Worm (Caenorhabditis elegans) whole organism, L1 larva: ENCODE results near the gene sulp-7.

Source experiments
- F16B12.6 ChIP-seq: fragments of 150-350 bp; optimal IDR thresholded peaks from 2 replicates; lab custom pipeline; 2014; ENCODE audit warnings: missing biosample characterization, missing genetic modification characterization
- Y116A8C.19 ChIP-seq: sonication (generic microtip); optimal IDR thresholded peaks from 2 replicates; lab custom pipeline; 2016; ENCODE audit warnings: missing compliant biosample characterization, missing genetic modification characterization, borderline replicate concordance
- alr-1 ChIP-seq: fragments of 200-800 bp; sonication (Bioruptor generic); optimal IDR thresholded peaks from 2 replicates; lab custom pipeline; 2018; ENCODE audit warnings: borderline replicate concordance, mild to moderate bottlenecking, missing genetic modification characterization, missing compliant biosample characterization
- aly-2 ChIP-seq: fragments of 150-350 bp; optimal IDR thresholded peaks from 2 replicates; lab custom pipeline; 2014; ENCODE audit warnings: missing biosample characterization, missing genetic modification characterization
- ama-1 ChIP-seq: fragments of 150-350 bp; optimal IDR thresholded peaks from 2 replicates; lab custom pipeline; 2014
- blmp-1 ChIP-seq: fragments of 150-350 bp; optimal IDR thresholded peaks from 2 replicates; lab custom pipeline; 2014; ENCODE audit warnings: missing biosample characterization, missing genetic modification characterization
- ceh-63 ChIP-seq: fragments of 200-800 bp; sonication (Bioruptor generic); optimal IDR thresholded peaks from 2 replicates; lab custom pipeline; 2018; ENCODE audit warnings: mild to moderate bottlenecking, missing genetic modification characterization, missing compliant biosample characterization
- ceh-8 ChIP-seq: fragments of 200-800 bp; sonication (Bioruptor generic); optimal IDR thresholded peaks from 2 replicates; lab custom pipeline; 2018; ENCODE audit warnings: mild to moderate bottlenecking, missing genetic modification characterization, moderate library complexity, missing compliant biosample characterization
- ceh-90 ChIP-seq: sonication (generic microtip); optimal IDR thresholded peaks from 2 replicates; lab custom pipeline; 2016; ENCODE audit warnings: missing genetic modification characterization, missing compliant biosample characterization
- ces-1 ChIP-seq: fragments of 150-350 bp; optimal IDR thresholded peaks from 2 replicates; lab custom pipeline; 2014; ENCODE audit warnings: missing biosample characterization, missing genetic modification reagents, missing genetic modification characterization
- dpl-1 ChIP-seq, 3 experiments: fragments of 150-350 bp in 2 of 3; sonication (generic microtip) in 1 of 3; optimal IDR thresholded peaks; 2 replicates each; lab custom pipeline; 2014 to 2017; ENCODE audit warnings: missing biosample characterization in 3 of 3, missing genetic modification characterization in 3 of 3, missing genetic modification reagents in 3 of 3
- egl-13 ChIP-seq: sonication (generic microtip); optimal IDR thresholded peaks from 2 replicates; lab custom pipeline; 2016; ENCODE audit warnings: missing genotype, missing genetic modification reagents, missing genetic modification characterization, missing compliant biosample characterization
- egl-27 ChIP-seq, 2 experiments: fragments of 150-350 bp in 1 of 2; sonication (generic microtip); optimal IDR thresholded peaks; 3 replicates each; lab custom pipeline; 2017 to 2018; ENCODE audit warnings: missing biosample characterization in 2 of 2, missing genetic modification characterization in 2 of 2, missing genetic modification reagents in 2 of 2
- elt-2 ChIP-seq: sonication (generic microtip); optimal IDR thresholded peaks from 2 replicates; lab custom pipeline; 2016; ENCODE audit warnings: missing genetic modification characterization, mild to moderate bottlenecking, inconsistent platforms, missing compliant biosample characterization, missing genetic modification reagents
- elt-3 ChIP-seq, 6 experiments: fragments of 150-350 bp in 1 of 6; sonication (generic microtip); optimal IDR thresholded peaks; 2 replicates each; lab custom pipeline; 2017 to 2018; ENCODE audit warnings: missing biosample characterization in 6 of 6, missing genetic modification characterization in 6 of 6, inconsistent platforms in 1 of 6
- fkh-10 ChIP-seq: sonication (generic microtip); optimal IDR thresholded peaks from 2 replicates; lab custom pipeline; 2017; ENCODE audit warnings: missing biosample characterization, missing genetic modification reagents, missing genetic modification characterization
- fos-1 ChIP-seq: fragments of 150-350 bp; optimal IDR thresholded peaks from 2 replicates; lab custom pipeline; 2014; ENCODE audit warnings: missing biosample characterization, missing genetic modification characterization
- grh-1 ChIP-seq: fragments of 200-800 bp; sonication (Bioruptor generic); IDR thresholded peaks from 2 replicates; pipeline ENCODE4 v1.3.6; 2022; ENCODE audit warnings: missing genetic modification reagents, missing genetic modification characterization, missing compliant biosample characterization
- hlh-17 ChIP-seq: fragments of 200-800 bp; sonication (Bioruptor generic); optimal IDR thresholded peaks from 2 replicates; lab custom pipeline; 2018; ENCODE audit warnings: missing genetic modification characterization, mild to moderate bottlenecking, missing compliant biosample characterization, moderate library complexity, borderline replicate concordance
- hpl-2 ChIP-seq: fragments of 150-350 bp; optimal IDR thresholded peaks from 2 replicates; lab custom pipeline; 2014; ENCODE audit warnings: missing biosample characterization, missing genetic modification reagents, missing genetic modification characterization
- lin-13 ChIP-seq: fragments of 150-350 bp; optimal IDR thresholded peaks from 2 replicates; lab custom pipeline; 2014; ENCODE audit warnings: missing biosample characterization, missing genetic modification reagents, missing genetic modification characterization
- lin-14 ChIP-seq: fragments of 200-800 bp; sonication (Bioruptor generic); optimal IDR thresholded peaks from 2 replicates; lab custom pipeline; 2018; ENCODE audit warnings: mild to moderate bottlenecking, missing genetic modification characterization, moderate library complexity, missing compliant biosample characterization
- lin-15B ChIP-seq: fragments of 150-350 bp; sonication (generic microtip); optimal IDR thresholded peaks from 3 replicates; lab custom pipeline; 2014; ENCODE audit warnings: missing biosample characterization, missing genetic modification characterization
- lin-35 ChIP-seq, 2 experiments: fragments of 150-350 bp; optimal IDR thresholded peaks; 2 replicates each; lab custom pipeline; 2014; ENCODE audit warnings: missing biosample characterization in 2 of 2, missing genetic modification characterization in 2 of 2, missing genetic modification reagents in 2 of 2
- lir-3 ChIP-seq: sonication (generic microtip); optimal IDR thresholded peaks from 2 replicates; lab custom pipeline; 2016; ENCODE audit warnings: mild to moderate bottlenecking, missing genetic modification characterization, moderate library complexity, missing compliant biosample characterization; ENCODE audit not compliant: poor library complexity
- lsy-2 ChIP-seq, 2 experiments: fragments of 150-350 bp; optimal IDR thresholded peaks; 2 replicates each; lab custom pipeline; 2014; ENCODE audit warnings: missing biosample characterization in 2 of 2, missing genetic modification characterization in 2 of 2
- mab-9 ChIP-seq: fragments of 200-800 bp; sonication (Bioruptor generic); IDR thresholded peaks from 2 replicates; pipeline ENCODE4 v1.3.6; 2022; ENCODE audit warnings: missing genetic modification reagents, missing genetic modification characterization, missing compliant biosample characterization
- mep-1 ChIP-seq: fragments of 150-350 bp; optimal IDR thresholded peaks from 2 replicates; lab custom pipeline; 2014; ENCODE audit warnings: missing biosample characterization, missing genetic modification characterization
- nhr-20 ChIP-seq: sonication (generic microtip); optimal IDR thresholded peaks from 2 replicates; lab custom pipeline; 2016; ENCODE audit warnings: mild to moderate bottlenecking, missing genetic modification characterization, missing compliant biosample characterization
- nhr-237 ChIP-seq: fragments of 150-350 bp; optimal IDR thresholded peaks from 2 replicates; lab custom pipeline; 2014; ENCODE audit warnings: missing biosample characterization, missing genetic modification characterization
- nhr-28 ChIP-seq: fragments of 150-350 bp; optimal IDR thresholded peaks from 2 replicates; lab custom pipeline; 2014; ENCODE audit warnings: missing biosample characterization, missing genetic modification characterization
- nhr-47 ChIP-seq: sonication (generic microtip); optimal IDR thresholded peaks from 2 replicates; lab custom pipeline; 2016; ENCODE audit warnings: mild to moderate bottlenecking, missing genetic modification characterization, moderate library complexity, missing compliant biosample characterization
- nhr-71 ChIP-seq: sonication (generic microtip); optimal IDR thresholded peaks from 2 replicates; lab custom pipeline; 2016; ENCODE audit warnings: mild to moderate bottlenecking, missing genetic modification characterization, moderate library complexity, missing compliant biosample characterization
- nhr-77 ChIP-seq: fragments of 150-350 bp; optimal IDR thresholded peaks from 2 replicates; lab custom pipeline; 2014; ENCODE audit warnings: missing biosample characterization, missing genetic modification characterization
- nhr-84 ChIP-seq: sonication (generic microtip); optimal IDR thresholded peaks from 2 replicates; lab custom pipeline; 2017; ENCODE audit warnings: missing biosample characterization, missing genetic modification characterization
- nhr-85 ChIP-seq: sonication (generic microtip); peaks from one replicate; lab custom pipeline; 2016; ENCODE audit warnings: missing genetic modification characterization, inconsistent platforms, missing compliant biosample characterization
- nhr-90 ChIP-seq: sonication (generic microtip); optimal IDR thresholded peaks from 2 replicates; lab custom pipeline; 2016; ENCODE audit warnings: mild to moderate bottlenecking, missing genetic modification characterization, missing compliant biosample characterization; ENCODE audit not compliant: poor library complexity
- skn-1 ChIP-seq: fragments of 150-350 bp; optimal IDR thresholded peaks from 2 replicates; lab custom pipeline; 2014; ENCODE audit warnings: missing biosample characterization, missing genetic modification characterization
- snpc-4 ChIP-seq: fragments of 150-350 bp; optimal IDR thresholded peaks from 2 replicates; lab custom pipeline; 2014; ENCODE audit warnings: missing biosample characterization, missing genetic modification characterization
- snu-23 ChIP-seq: sonication (generic microtip); optimal IDR thresholded peaks from 2 replicates; lab custom pipeline; 2016; ENCODE audit warnings: missing genetic modification characterization, missing compliant biosample characterization
- sptf-1 ChIP-seq: fragments of 150-350 bp; optimal IDR thresholded peaks from 2 replicates; lab custom pipeline; 2014; ENCODE audit warnings: missing biosample characterization, missing genetic modification characterization
- unc-130 ChIP-seq: fragments of 150-350 bp; optimal IDR thresholded peaks from 2 replicates; lab custom pipeline; 2017; ENCODE audit warnings: missing biosample characterization, missing genetic modification characterization, inconsistent platforms
- unc-62 ChIP-seq: fragments of 150-350 bp; optimal IDR thresholded peaks from 2 replicates; lab custom pipeline; 2014; ENCODE audit warnings: missing biosample characterization, missing genetic modification reagents, missing genetic modification characterization
- unc-98 ChIP-seq: fragments of 200-800 bp; sonication (Bioruptor generic); IDR thresholded peaks from 2 replicates; pipeline ENCODE4 v1.3.6; 2022; ENCODE audit warnings: missing genetic modification characterization, missing compliant biosample characterization

Gene sulp-7

DNA sequence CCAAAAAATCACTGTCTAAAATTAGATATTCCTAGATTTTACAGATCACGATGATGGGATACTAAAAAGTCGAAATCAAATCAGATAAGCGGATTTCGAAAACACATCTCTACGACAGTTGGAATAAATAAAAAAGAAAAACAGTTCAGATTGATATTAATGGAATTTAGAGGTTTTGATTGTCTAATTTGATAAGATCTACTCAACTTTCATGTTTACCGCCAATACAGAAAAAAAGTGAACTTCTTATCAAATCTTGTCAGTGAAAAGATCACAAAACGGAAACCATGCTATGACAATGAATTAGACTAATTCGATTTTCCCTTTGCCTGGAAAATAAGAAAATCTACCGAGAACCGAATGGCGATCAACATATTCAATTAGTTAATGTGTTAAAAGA lies 45.8 kb downstream of the sulp-7 start:
- TF ChIP-seq lin-14, result peak; percentile 27
- no peak for TF ChIP-seq hlh-17 (GFP tag; lab: Kevin White, UChicago)
- TF ChIP-seq lin-35 (GFP tag; optimal IDR thresholded peaks at IDR 0.05; lab: Kevin White, UChicago), result no peak
- TF ChIP-seq nhr-85 (tag; lab: Kevin White, UChicago), result peak; percentile 66
- TF ChIP-seq elt-3 (tag; optimal IDR thresholded peaks at IDR 0.05; lab: Kevin White, UChicago), result peak in 2 of 6 experiments; percentile 15 to 84
- no peak for TF ChIP-seq fkh-10 (GFP tag; lab: Kevin White, UChicago)
- no peak for TF ChIP-seq ceh-8 (GFP tag; lab: Kevin White, UChicago)
- no peak for TF ChIP-seq nhr-237 (tag; lab: Kevin White, UChicago)
- peak; percentile 72 for TF ChIP-seq blmp-1

DNA sequence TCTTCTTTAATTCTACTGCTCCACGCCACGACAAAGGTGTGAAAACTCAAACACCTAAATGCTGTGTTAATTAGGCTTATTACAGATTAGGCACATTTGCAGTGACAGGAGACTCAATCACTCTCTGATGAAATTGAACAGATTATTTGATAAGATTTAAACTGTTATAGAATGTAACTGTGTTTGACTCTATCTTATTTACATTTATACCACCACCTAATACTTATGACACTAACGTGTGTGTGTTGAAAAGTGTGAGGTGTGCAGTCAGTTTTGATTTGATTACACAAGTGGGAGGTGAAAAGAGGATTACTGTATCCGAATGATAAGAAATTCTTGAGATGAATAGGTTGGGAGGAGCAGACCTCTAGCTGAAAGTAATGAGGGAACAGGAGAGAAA lies 51.8 kb downstream of the sulp-7 start:
- TF ChIP-seq elt-2 (tag; lab: Kevin White, UChicago) (peak; percentile 77), unc-98 (GFP tag; lab: Robert Waterston, UW) (no peak), lsy-2 (tag; optimal IDR thresholded peaks at IDR 0.05; lab: Kevin White, UChicago) (peak in 1 of 2 experiments; percentile 5), Y116A8C.19 (tag; lab: Kevin White, UChicago) (no peak), unc-62 (GFP tag; lab: Kevin White, UChicago) (no peak), F16B12.6 (tag; lab: Kevin White, UChicago) (no peak), skn-1 (tag; lab: Kevin White, UChicago) (no peak), nhr-20 (tag; lab: Kevin White, UChicago) (no peak), hpl-2 (no peak), alr-1 (tag; lab: Kevin White, UChicago) (no peak), ceh-8 (GFP tag; lab: Kevin White, UChicago) (no peak), snu-23 (GFP tag; lab: Kevin White, UChicago) (no peak), mep-1 (tag; lab: Kevin White, UChicago) (no peak), nhr-47 (tag; lab: Kevin White, UChicago) (no peak), lir-3 (tag; lab: Kevin White, UChicago) (no peak), dpl-1 (GFP tag; optimal IDR thresholded peaks at IDR 0.05; lab: Kevin White, UChicago) (no peak)

DNA sequence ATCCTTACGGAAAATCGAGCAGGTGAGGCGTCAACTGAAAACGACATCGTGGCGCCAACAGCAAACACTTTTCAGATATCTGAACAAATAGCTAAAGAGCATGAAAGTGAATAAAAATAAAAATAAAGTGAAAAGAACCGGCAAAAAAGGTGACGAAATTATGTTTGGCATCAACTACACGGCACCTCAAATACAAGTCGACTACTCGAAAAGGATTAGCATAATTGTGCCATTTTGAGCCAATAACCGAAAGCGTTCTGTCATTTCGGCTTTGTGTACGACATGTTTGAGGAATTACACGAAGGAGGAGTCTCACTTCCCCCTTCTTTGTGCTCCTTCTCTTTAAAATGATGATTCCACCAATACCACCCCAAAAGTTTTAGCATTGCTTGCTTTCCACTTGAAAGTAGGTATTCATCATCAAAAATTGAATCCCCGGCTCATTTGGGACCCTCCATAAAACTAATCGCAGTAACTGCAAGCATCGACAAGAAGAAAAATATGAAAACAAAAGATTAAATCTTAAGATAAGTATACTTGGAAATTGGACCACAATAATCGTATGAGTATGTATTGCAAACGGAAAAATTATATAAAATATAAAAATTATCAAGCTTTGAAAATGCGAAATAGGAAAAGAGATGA lies 54.4 kb downstream of the sulp-7 start:
- no peak for TF ChIP-seq lin-15B
- no peak for TF ChIP-seq lin-13 (GFP tag; lab: Kevin White, UChicago)
- TF ChIP-seq mab-9 (GFP tag; lab: Robert Waterston, UW), result 0 out of 2 replicates have a peak, but pooled peaks have one; percentile 31
- no peak for TF ChIP-seq aly-2 (tag; lab: Kevin White, UChicago)
- TF ChIP-seq nhr-71 (tag; lab: Kevin White, UChicago), result no peak

- TF ChIP-seq skn-1 (tag; lab: Kevin White, UChicago), result no peak
- no peak for TF ChIP-seq egl-13 (tag; lab: Kevin White, UChicago)
- no peak for TF ChIP-seq Y116A8C.19 (tag; lab: Kevin White, UChicago)
- peak; percentile 32 for TF ChIP-seq nhr-71 (tag; lab: Kevin White, UChicago)
- peak; percentile 32 for TF ChIP-seq nhr-20 (tag; lab: Kevin White, UChicago)
- no peak for TF ChIP-seq ces-1
- TF ChIP-seq ceh-90 (tag; lab: Kevin White, UChicago), result no peak
- TF ChIP-seq ceh-63, result no peak
- TF ChIP-seq egl-27 (tag; optimal IDR thresholded peaks at IDR 0.05; lab: Kevin White, UChicago), result no peak
- TF ChIP-seq grh-1 (GFP tag; lab: Robert Waterston, UW), result peak; percentile 72
- TF ChIP-seq nhr-237 (tag; lab: Kevin White, UChicago), result no peak
- peak; percentile 44 for TF ChIP-seq lin-14
- TF ChIP-seq fkh-10 (GFP tag; lab: Kevin White, UChicago), result no peak
- no peak for TF ChIP-seq nhr-90
- no peak for TF ChIP-seq sptf-1 (tag; lab: Kevin White, UChicago)
- TF ChIP-seq nhr-28, result no peak
- TF ChIP-seq ama-1 (lab: Kevin White, UChicago), result no peak
- peak; percentile 7 for TF ChIP-seq unc-130 (tag; lab: Kevin White, UChicago)
- TF ChIP-seq nhr-85 (tag; lab: Kevin White, UChicago), result peak; percentile 68
- TF ChIP-seq snpc-4 (tag; lab: Kevin White, UChicago), result no peak
- peak; percentile 26 for TF ChIP-seq snu-23 (GFP tag; lab: Kevin White, UChicago)
- no peak for TF ChIP-seq fos-1
- no peak for TF ChIP-seq lin-13 (GFP tag; lab: Kevin White, UChicago)
- TF ChIP-seq nhr-77, result no peak
- no peak for TF ChIP-seq hlh-17 (GFP tag; lab: Kevin White, UChicago)
- TF ChIP-seq lin-35 (GFP tag; optimal IDR thresholded peaks at IDR 0.05; lab: Kevin White, UChicago), result peak in 1 of 2 experiments; percentile 21
- no peak for TF ChIP-seq mep-1 (tag; lab: Kevin White, UChicago)
- TF ChIP-seq nhr-84 (tag; lab: Kevin White, UChicago), result no peak
Observed at ce11 chrX:11136988-11137387, 56.5 kb downstream of the sulp-7 start.
